Worm (Caenorhabditis elegans): Measurements from ENCODE around the gene F20D12.7.

The F20D12.7 gene

DNA sequence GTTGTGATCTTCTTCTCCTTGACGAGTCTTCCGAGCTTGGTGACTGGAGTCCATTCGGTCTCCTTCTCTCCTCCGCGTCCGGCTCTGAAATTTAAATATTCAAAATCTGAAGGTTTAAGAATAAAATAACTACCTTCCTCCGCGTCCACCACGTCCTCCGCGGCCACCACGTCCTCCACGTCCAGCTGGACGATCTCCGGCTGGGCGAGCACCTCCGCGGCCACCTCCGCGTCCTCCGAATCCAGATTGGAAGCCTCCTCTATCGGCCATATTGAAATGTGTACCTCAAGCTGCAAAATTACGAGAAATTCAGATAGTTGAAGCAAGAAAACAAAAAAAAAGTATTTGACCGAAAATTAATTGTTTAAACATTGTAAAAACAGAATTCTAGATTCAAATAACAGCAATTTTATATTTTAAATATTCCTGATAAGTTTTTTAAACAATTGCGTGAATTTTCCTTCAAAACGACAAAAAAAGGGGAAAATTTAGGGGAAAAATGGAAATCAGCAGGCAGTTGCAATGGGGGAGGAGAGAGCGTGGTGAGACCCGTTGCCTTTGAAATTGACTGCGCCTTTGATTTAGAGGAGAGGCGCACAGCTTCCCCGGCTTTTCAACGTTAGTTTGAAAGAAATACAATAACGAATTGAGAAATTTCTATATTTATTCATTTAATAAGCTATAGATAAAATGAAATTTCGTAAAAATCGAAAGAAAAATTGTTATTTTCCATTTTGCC is 12.5 kb downstream of the F20D12.7 start, which contains the start of gene rps-2:
TSS of gene rps-2 (minus strand) at position 290 of the 739 bp plus-strand sequence.
- TF ChIP-seq nfya-1 (tag; optimal IDR thresholded peaks at IDR 0.05) (peak; percentile 11), eyg-1 (tag; optimal IDR thresholded peaks at IDR 0.05) (no peak)

DNA sequence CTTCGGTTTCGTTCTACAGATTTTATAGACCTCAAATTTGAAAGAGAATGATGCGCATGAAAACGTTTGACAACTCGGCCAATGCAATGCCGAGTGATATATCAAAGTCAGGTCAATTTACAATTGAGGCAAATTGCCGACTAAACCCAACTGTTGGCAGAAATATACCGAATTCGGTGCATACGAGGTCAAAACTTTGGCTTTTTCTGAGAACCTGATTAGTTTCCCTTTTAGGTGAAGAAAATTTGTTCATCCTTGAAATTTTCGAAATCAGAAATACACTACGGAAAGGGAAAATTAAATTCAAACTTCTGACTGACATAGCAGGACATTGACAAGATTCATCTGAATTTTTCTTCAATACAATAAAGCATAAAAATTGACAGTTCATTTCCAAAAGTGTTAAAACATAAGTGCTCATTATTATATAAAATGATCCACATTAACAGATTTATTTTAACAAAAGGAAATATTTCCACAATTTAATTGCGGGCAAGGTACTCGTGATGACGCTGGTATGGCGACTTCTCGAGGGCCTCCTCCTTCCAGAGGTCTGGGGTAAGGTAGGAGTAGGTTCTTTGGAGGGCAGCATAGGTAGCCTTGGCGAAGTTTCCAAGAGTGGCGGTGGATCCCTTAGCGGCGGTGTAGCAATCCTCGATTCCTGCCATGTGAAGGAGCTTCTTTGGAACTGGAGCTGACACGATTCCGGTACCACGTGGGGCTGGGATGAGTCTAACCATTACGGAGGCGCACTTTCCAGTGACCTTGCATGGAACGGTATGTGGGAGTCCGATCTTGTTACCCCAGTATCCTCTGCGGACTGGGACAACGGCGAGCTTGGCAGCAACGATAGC is 13.5 kb downstream of the F20D12.7 start:
- no peak for TF ChIP-seq gmeb-2 (tag; optimal IDR thresholded peaks at IDR 0.05)
- peak; percentile 9 for TF ChIP-seq ama-1 (optimal IDR thresholded peaks at IDR 0.05)
- no peak for TF ChIP-seq ztf-16 (tag; optimal IDR thresholded peaks at IDR 0.05)
- no peak for TF ChIP-seq nhr-11 (tag; optimal IDR thresholded peaks at IDR 0.05)
- peak; percentile 51 for TF ChIP-seq elt-4 (tag; optimal IDR thresholded peaks at IDR 0.05)

DNA sequence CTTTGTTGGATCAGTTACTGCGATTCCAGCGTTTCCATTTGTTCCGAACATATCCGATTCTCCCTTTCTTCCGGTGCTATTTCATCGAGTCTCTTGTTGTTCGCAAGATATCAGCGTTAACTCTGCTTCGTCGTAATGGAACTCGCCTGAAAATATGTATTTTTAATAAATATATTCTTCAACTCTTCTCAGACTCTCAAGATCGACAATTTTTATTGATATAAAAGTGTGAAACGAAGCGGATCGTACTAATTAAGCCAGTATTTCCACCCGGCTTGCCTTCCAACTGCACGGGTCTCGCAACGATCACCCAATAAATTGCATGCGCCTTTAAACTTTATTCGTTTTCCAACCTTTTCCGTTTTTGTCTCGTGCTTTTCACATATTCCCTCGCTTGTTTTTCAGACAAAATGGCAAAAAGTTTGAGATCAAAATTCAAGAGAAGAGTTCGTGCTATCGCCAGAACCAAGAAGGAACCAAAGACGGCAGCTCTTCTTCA is 14.7 kb downstream of the F20D12.7 start, which contains the start of the genes xpo-3 and C49H3.3:
TSS of gene xpo-3 (minus strand) at position 51 of the 499 bp plus-strand sequence.
TSS of gene C49H3.3 (plus strand) at position 369 of the 499 bp plus-strand sequence.
- TF ChIP-seq ceh-31 (tag; optimal IDR thresholded peaks at IDR 0.05) (peak; percentile 14), hlh-6 (tag; optimal IDR thresholded peaks at IDR 0.05) (no peak), hlh-30 (tag; optimal IDR thresholded peaks at IDR 0.05; ENCODE audit: insufficient read depth) (peak; percentile 3), unc-42 (tag; optimal IDR thresholded peaks at IDR 0.05) (peak; percentile 51)

DNA sequence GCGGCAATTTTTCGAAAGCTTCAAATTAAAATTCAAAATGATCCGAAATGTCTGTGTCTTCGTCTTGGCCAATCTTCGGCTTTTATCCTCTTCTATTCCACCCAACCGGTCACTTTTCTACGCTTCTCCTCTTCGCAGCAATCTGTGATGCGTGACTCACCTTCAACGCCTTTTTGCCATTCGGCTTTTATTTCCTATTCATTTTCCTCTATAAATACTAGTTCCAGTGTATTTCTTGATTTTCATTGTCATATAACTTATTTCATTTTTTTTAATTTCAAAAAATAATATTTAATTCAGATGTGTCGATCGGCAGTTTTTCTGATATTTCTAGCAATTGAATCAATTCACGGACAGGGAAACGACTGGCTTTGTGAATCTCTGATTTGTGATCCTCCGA is 18.6 kb downstream of the F20D12.7 start, which contains the start of gene C49H3.16:
TSS of gene C49H3.16 (plus strand) at position 301 of the 400 bp plus-strand sequence.
- TF ChIP-seq ceh-24 (tag; optimal IDR thresholded peaks at IDR 0.05) (no peak), C08G9.2 (tag; optimal IDR thresholded peaks at IDR 0.05) (no peak), rnt-1 (tag; optimal IDR thresholded peaks at IDR 0.05) (no peak), hlh-15 (tag; optimal IDR thresholded peaks at IDR 0.05) (no peak), fkh-6 (tag; optimal IDR thresholded peaks at IDR 0.05) (no peak), ceh-6 (GFP tag; optimal IDR thresholded peaks at IDR 0.05) (no peak), ceh-34 (tag; optimal IDR thresholded peaks at IDR 0.05) (no peak)

DNA sequence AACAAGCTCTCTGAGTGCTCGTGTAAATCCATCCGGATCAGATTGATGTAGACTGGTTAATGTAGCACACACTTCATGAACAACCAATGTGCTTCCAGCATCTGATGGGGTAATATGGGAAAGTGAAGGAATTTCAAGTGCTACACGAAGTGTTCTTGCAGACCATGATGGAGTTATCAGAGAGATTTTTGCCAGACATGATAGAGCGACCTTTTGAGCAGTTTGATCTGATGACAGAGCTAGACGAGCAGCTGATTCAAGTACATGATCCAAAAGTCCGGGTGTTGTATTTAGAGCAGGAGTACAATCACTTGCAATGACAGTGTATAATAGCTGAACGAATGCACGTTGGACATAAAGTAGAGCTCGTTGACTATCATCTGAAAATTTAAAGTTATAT is 20.9 kb downstream of the F20D12.7 start:
- no peak for TF ChIP-seq ceh-34 (tag; optimal IDR thresholded peaks at IDR 0.05)
- TF ChIP-seq ref-2 (tag; optimal IDR thresholded peaks at IDR 0.05), result no peak
- no peak for TF ChIP-seq pha-4 (tag; optimal IDR thresholded peaks at IDR 0.05)
- TF ChIP-seq C38D4.7 (GFP tag; optimal IDR thresholded peaks at IDR 0.05), result no peak
- no peak for TF ChIP-seq gmeb-2 (tag; optimal IDR thresholded peaks at IDR 0.05)
- TF ChIP-seq rnt-1 (tag; optimal IDR thresholded peaks at IDR 0.05), result no peak
- TF ChIP-seq unc-42 (tag; optimal IDR thresholded peaks at IDR 0.05), result no peak
- TF ChIP-seq npax-4 (tag; optimal IDR thresholded peaks at IDR 0.05), result no peak
- TF ChIP-seq pag-3 (tag; optimal IDR thresholded peaks at IDR 0.05; ENCODE audit: borderline replicate concordance), result no peak
- TF ChIP-seq odd-2 (tag; optimal IDR thresholded peaks at IDR 0.05), result no peak

DNA sequence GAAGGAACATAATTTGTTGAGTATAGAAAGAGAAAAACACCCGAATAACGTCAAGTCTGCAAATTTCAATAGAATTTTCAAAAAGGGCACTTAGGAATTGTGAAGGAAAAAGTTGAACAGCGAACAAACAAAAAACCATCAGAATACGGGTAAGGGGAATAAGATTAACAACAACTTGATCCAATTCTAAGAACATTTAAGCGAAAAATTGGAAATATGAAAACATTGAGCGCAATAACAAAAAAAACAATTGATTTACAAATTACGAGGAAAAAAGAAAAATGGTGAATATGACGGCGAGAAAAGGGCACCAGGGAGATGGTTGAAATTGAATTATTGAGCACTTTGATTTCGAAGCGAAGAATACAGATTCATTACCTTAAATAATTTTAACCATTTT is 21.8 kb downstream of the F20D12.7 start:
- no peak for TF ChIP-seq ceh-24 (tag; optimal IDR thresholded peaks at IDR 0.05)
- no peak for TF ChIP-seq ref-2 (tag; optimal IDR thresholded peaks at IDR 0.05)
- no peak for TF ChIP-seq ama-1 (optimal IDR thresholded peaks at IDR 0.05)
- no peak for TF ChIP-seq mec-3 (tag; optimal IDR thresholded peaks at IDR 0.05; ENCODE audit: borderline replicate concordance)
- TF ChIP-seq dmd-4 (tag; optimal IDR thresholded peaks at IDR 0.05; ENCODE audit: borderline replicate concordance), result no peak
- TF ChIP-seq ahr-1 (tag; optimal IDR thresholded peaks at IDR 0.05), result no peak
- TF ChIP-seq elt-4 (tag; optimal IDR thresholded peaks at IDR 0.05), result no peak
- TF ChIP-seq elt-2 (tag; optimal IDR thresholded peaks at IDR 0.05), result no peak
- no peak for TF ChIP-seq pag-3 (tag; optimal IDR thresholded peaks at IDR 0.05; ENCODE audit: borderline replicate concordance)

All from whole organism, late embryonic.